Worm (Caenorhabditis elegans) whole organism, L1 larva: ENCODE results near the gene esyt-2.

ENCODE experiments used
- C04F5.9 ChIP-seq: sonication (generic microtip); optimal IDR thresholded peaks from 2 replicates; lab custom pipeline; 2016; ENCODE audit warnings: missing genetic modification characterization, missing compliant biosample characterization
- C16A3.4 ChIP-seq: fragments of 150-350 bp; optimal IDR thresholded peaks from 2 replicates; lab custom pipeline; 2014; ENCODE audit warnings: missing biosample characterization, missing genetic modification characterization
- C34B4.2 ChIP-seq: sonication (generic microtip); optimal IDR thresholded peaks from 2 replicates; lab custom pipeline; 2017; ENCODE audit warnings: mild to moderate bottlenecking, missing genetic modification characterization, missing compliant biosample characterization
- F16B12.6 ChIP-seq: fragments of 150-350 bp; optimal IDR thresholded peaks from 2 replicates; lab custom pipeline; 2014; ENCODE audit warnings: missing biosample characterization, missing genetic modification characterization
- Y116A8C.19 ChIP-seq: sonication (generic microtip); optimal IDR thresholded peaks from 2 replicates; lab custom pipeline; 2016; ENCODE audit warnings: missing compliant biosample characterization, missing genetic modification characterization, borderline replicate concordance
- alr-1 ChIP-seq: fragments of 200-800 bp; sonication (Bioruptor generic); optimal IDR thresholded peaks from 2 replicates; lab custom pipeline; 2018; ENCODE audit warnings: borderline replicate concordance, mild to moderate bottlenecking, missing genetic modification characterization, missing compliant biosample characterization
- aly-2 ChIP-seq: fragments of 150-350 bp; optimal IDR thresholded peaks from 2 replicates; lab custom pipeline; 2014; ENCODE audit warnings: missing biosample characterization, missing genetic modification characterization
- blmp-1 ChIP-seq: fragments of 150-350 bp; optimal IDR thresholded peaks from 2 replicates; lab custom pipeline; 2014; ENCODE audit warnings: missing biosample characterization, missing genetic modification characterization
- ceh-63 ChIP-seq: fragments of 200-800 bp; sonication (Bioruptor generic); optimal IDR thresholded peaks from 2 replicates; lab custom pipeline; 2018; ENCODE audit warnings: mild to moderate bottlenecking, missing genetic modification characterization, missing compliant biosample characterization
- ceh-8 ChIP-seq: fragments of 200-800 bp; sonication (Bioruptor generic); optimal IDR thresholded peaks from 2 replicates; lab custom pipeline; 2018; ENCODE audit warnings: mild to moderate bottlenecking, missing genetic modification characterization, moderate library complexity, missing compliant biosample characterization
- ceh-82 ChIP-seq, 3 experiments: fragments of 150-350 bp in 1 of 3; sonication (generic microtip) in 2 of 3; optimal IDR thresholded peaks; 2 replicates each; lab custom pipeline; 2014 to 2017; ENCODE audit warnings: missing biosample characterization in 3 of 3, missing genetic modification characterization in 3 of 3
- ceh-90 ChIP-seq: sonication (generic microtip); optimal IDR thresholded peaks from 2 replicates; lab custom pipeline; 2016; ENCODE audit warnings: missing genetic modification characterization, missing compliant biosample characterization
- ces-1 ChIP-seq: fragments of 150-350 bp; optimal IDR thresholded peaks from 2 replicates; lab custom pipeline; 2014; ENCODE audit warnings: missing biosample characterization, missing genetic modification reagents, missing genetic modification characterization
- efl-1 ChIP-seq, 4 experiments: fragments of 150-350 bp; optimal IDR thresholded peaks in 3 of 4; peaks in 1 of 4; 1 replicate in 1 of 4; 2 replicates in 3 of 4; lab custom pipeline; 2014; ENCODE audit warnings: missing biosample characterization in 2 of 4, missing genetic modification characterization in 2 of 4, missing genetic modification reagents in 2 of 4
- egl-27 ChIP-seq, 2 experiments: fragments of 150-350 bp in 1 of 2; sonication (generic microtip); optimal IDR thresholded peaks; 3 replicates each; lab custom pipeline; 2017 to 2018; ENCODE audit warnings: missing biosample characterization in 2 of 2, missing genetic modification characterization in 2 of 2, missing genetic modification reagents in 2 of 2
- elt-2 ChIP-seq: sonication (generic microtip); optimal IDR thresholded peaks from 2 replicates; lab custom pipeline; 2016; ENCODE audit warnings: missing genetic modification characterization, mild to moderate bottlenecking, inconsistent platforms, missing compliant biosample characterization, missing genetic modification reagents
- fkh-10 ChIP-seq: sonication (generic microtip); optimal IDR thresholded peaks from 2 replicates; lab custom pipeline; 2017; ENCODE audit warnings: missing biosample characterization, missing genetic modification reagents, missing genetic modification characterization
- fkh-8 ChIP-seq: sonication (generic microtip); optimal IDR thresholded peaks from 2 replicates; lab custom pipeline; 2016; ENCODE audit warnings: mild to moderate bottlenecking, missing genetic modification characterization, missing compliant biosample characterization
- fos-1 ChIP-seq: fragments of 150-350 bp; optimal IDR thresholded peaks from 2 replicates; lab custom pipeline; 2014; ENCODE audit warnings: missing biosample characterization, missing genetic modification characterization
- grh-1 ChIP-seq: fragments of 200-800 bp; sonication (Bioruptor generic); IDR thresholded peaks from 2 replicates; pipeline ENCODE4 v1.3.6; 2022; ENCODE audit warnings: missing genetic modification reagents, missing genetic modification characterization, missing compliant biosample characterization
- hlh-17 ChIP-seq: fragments of 200-800 bp; sonication (Bioruptor generic); optimal IDR thresholded peaks from 2 replicates; lab custom pipeline; 2018; ENCODE audit warnings: missing genetic modification characterization, mild to moderate bottlenecking, missing compliant biosample characterization, moderate library complexity, borderline replicate concordance
- hpl-2 ChIP-seq: fragments of 150-350 bp; optimal IDR thresholded peaks from 2 replicates; lab custom pipeline; 2014; ENCODE audit warnings: missing biosample characterization, missing genetic modification reagents, missing genetic modification characterization
- lin-35 ChIP-seq, 2 experiments: fragments of 150-350 bp; optimal IDR thresholded peaks; 2 replicates each; lab custom pipeline; 2014; ENCODE audit warnings: missing biosample characterization in 2 of 2, missing genetic modification characterization in 2 of 2, missing genetic modification reagents in 2 of 2
- lin-39 ChIP-seq: fragments of 150-350 bp; optimal IDR thresholded peaks from 2 replicates; lab custom pipeline; 2014; ENCODE audit warnings: missing biosample characterization, missing genetic modification reagents, missing genetic modification characterization
- lir-3 ChIP-seq: sonication (generic microtip); optimal IDR thresholded peaks from 2 replicates; lab custom pipeline; 2016; ENCODE audit warnings: mild to moderate bottlenecking, missing genetic modification characterization, moderate library complexity, missing compliant biosample characterization; ENCODE audit not compliant: poor library complexity
- lsy-2 ChIP-seq, 2 experiments: fragments of 150-350 bp; optimal IDR thresholded peaks; 2 replicates each; lab custom pipeline; 2014; ENCODE audit warnings: missing biosample characterization in 2 of 2, missing genetic modification characterization in 2 of 2
- mdl-1 ChIP-seq, 2 experiments: fragments of 150-350 bp; optimal IDR thresholded peaks; 2 replicates each; lab custom pipeline; 2014 to 2017; ENCODE audit warnings: missing biosample characterization in 2 of 2, missing genetic modification characterization in 2 of 2, inconsistent platforms in 1 of 2
- mef-2 ChIP-seq: fragments of 150-350 bp; optimal IDR thresholded peaks from 2 replicates; lab custom pipeline; 2014; ENCODE audit warnings: missing biosample characterization, missing genetic modification characterization
- mep-1 ChIP-seq: fragments of 150-350 bp; optimal IDR thresholded peaks from 2 replicates; lab custom pipeline; 2014; ENCODE audit warnings: missing biosample characterization, missing genetic modification characterization
- nhr-11 ChIP-seq: fragments of 150-350 bp; optimal IDR thresholded peaks from 2 replicates; lab custom pipeline; 2014; ENCODE audit warnings: missing biosample characterization, missing genetic modification characterization
- nhr-19 ChIP-seq: fragments of 200-800 bp; sonication (Bioruptor generic); conservative IDR thresholded peaks from 2 replicates; pipeline ENCODE4 v1.3.6; 2022; ENCODE audit warnings: missing genetic modification characterization, missing compliant biosample characterization
- nhr-20 ChIP-seq: sonication (generic microtip); optimal IDR thresholded peaks from 2 replicates; lab custom pipeline; 2016; ENCODE audit warnings: mild to moderate bottlenecking, missing genetic modification characterization, missing compliant biosample characterization
- nhr-47 ChIP-seq: sonication (generic microtip); optimal IDR thresholded peaks from 2 replicates; lab custom pipeline; 2016; ENCODE audit warnings: mild to moderate bottlenecking, missing genetic modification characterization, moderate library complexity, missing compliant biosample characterization
- nhr-71 ChIP-seq: sonication (generic microtip); optimal IDR thresholded peaks from 2 replicates; lab custom pipeline; 2016; ENCODE audit warnings: mild to moderate bottlenecking, missing genetic modification characterization, moderate library complexity, missing compliant biosample characterization
- nhr-77 ChIP-seq: fragments of 150-350 bp; optimal IDR thresholded peaks from 2 replicates; lab custom pipeline; 2014; ENCODE audit warnings: missing biosample characterization, missing genetic modification characterization
- nhr-84 ChIP-seq: sonication (generic microtip); optimal IDR thresholded peaks from 2 replicates; lab custom pipeline; 2017; ENCODE audit warnings: missing biosample characterization, missing genetic modification characterization
- nhr-85 ChIP-seq: sonication (generic microtip); peaks from one replicate; lab custom pipeline; 2016; ENCODE audit warnings: missing genetic modification characterization, inconsistent platforms, missing compliant biosample characterization
- pax-3 ChIP-seq: fragments of 200-800 bp; sonication (Bioruptor generic); optimal IDR thresholded peaks from 2 replicates; lab custom pipeline; 2018; ENCODE audit warnings: mild to moderate bottlenecking, missing genetic modification characterization, moderate library complexity, missing compliant biosample characterization
- pqm-1 ChIP-seq: sonication (generic microtip); optimal IDR thresholded peaks from 3 replicates; lab custom pipeline; 2017; ENCODE audit warnings: missing biosample characterization, missing genetic modification characterization
- skn-1 ChIP-seq: fragments of 150-350 bp; optimal IDR thresholded peaks from 2 replicates; lab custom pipeline; 2014; ENCODE audit warnings: missing biosample characterization, missing genetic modification characterization
- snpc-4 ChIP-seq: fragments of 150-350 bp; optimal IDR thresholded peaks from 2 replicates; lab custom pipeline; 2014; ENCODE audit warnings: missing biosample characterization, missing genetic modification characterization
- snu-23 ChIP-seq: sonication (generic microtip); optimal IDR thresholded peaks from 2 replicates; lab custom pipeline; 2016; ENCODE audit warnings: missing genetic modification characterization, missing compliant biosample characterization
- sox-4 ChIP-seq: sonication (generic microtip); optimal IDR thresholded peaks from 2 replicates; lab custom pipeline; 2016; ENCODE audit warnings: missing genetic modification characterization, missing compliant biosample characterization
- tbx-2 ChIP-seq: sonication (generic microtip); optimal IDR thresholded peaks from 2 replicates; lab custom pipeline; 2016; ENCODE audit warnings: missing genetic modification characterization, missing compliant biosample characterization
- tlp-1 ChIP-seq: fragments of 150-350 bp; optimal IDR thresholded peaks from 2 replicates; lab custom pipeline; 2014; ENCODE audit warnings: missing biosample characterization, missing genetic modification characterization
- unc-30 ChIP-seq: sonication (generic microtip); optimal IDR thresholded peaks from 2 replicates; lab custom pipeline; 2017; ENCODE audit warnings: missing biosample characterization, missing genetic modification characterization
- unc-98 ChIP-seq: fragments of 200-800 bp; sonication (Bioruptor generic); IDR thresholded peaks from 2 replicates; pipeline ENCODE4 v1.3.6; 2022; ENCODE audit warnings: missing genetic modification characterization, missing compliant biosample characterization
- vab-15 ChIP-seq: sonication (generic microtip); optimal IDR thresholded peaks from 2 replicates; lab custom pipeline; 2017; ENCODE audit warnings: missing genotype, mild to moderate bottlenecking, missing genetic modification characterization, missing compliant biosample characterization
- zip-4 ChIP-seq: fragments of 200-800 bp; sonication (Bioruptor generic); optimal IDR thresholded peaks from 2 replicates; lab custom pipeline; 2018; ENCODE audit warnings: mild to moderate bottlenecking, missing genetic modification characterization, moderate library complexity, missing compliant biosample characterization
- ztf-11 ChIP-seq, 2 experiments: sonication (generic microtip); optimal IDR thresholded peaks; 2 replicates each; lab custom pipeline; 2016 to 2017; ENCODE audit warnings: missing genetic modification characterization in 2 of 2, missing biosample characterization in 1 of 2, missing compliant biosample characterization in 1 of 2

esyt-2 gene

DNA sequence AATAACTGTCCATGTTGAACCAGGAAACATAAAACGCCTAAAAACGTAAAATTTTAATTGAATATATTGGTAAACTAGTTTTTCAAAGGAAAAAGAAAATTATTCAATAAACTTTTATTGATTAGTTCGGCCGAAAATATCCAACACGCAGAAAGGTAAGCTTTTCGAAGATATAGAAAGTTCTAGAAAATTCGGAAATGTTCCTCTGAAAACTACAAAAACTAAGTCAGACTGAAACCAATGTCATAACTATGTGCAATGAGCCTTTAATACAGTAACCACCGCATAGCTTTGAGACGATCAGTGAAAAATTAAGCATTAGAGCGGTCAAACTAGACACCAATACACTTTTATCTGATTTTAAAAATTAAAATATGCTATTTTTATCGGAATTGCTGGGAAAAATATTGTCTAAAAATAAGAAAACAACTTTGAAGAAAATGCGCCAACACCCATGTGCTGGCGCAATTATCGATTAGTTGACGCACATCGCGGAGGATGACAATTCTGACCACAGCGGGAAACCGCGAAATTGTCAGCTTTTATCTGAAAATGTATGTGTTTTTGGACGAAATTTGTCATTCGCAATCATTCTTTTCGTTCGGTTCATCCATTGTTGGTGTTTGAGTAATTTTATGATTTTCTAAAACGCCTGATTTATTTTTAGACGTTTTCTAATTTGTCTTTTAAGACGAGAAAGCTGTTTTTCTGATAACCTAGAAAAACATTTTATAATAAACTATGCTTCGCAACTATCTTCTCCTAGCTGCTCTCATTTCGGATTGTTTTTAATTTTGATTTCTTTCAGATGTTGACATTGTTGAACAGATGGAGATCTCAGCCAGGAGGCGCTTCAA is 32.2 kb downstream of the esyt-2 start, which contains the start of the genes C23G10.7 and rpn-2 (continued):
- peak; percentile 20 for TF ChIP-seq fkh-10
- TF ChIP-seq C04F5.9 (tag; lab: Kevin White, UChicago): peak; percentile 36
- TF ChIP-seq ceh-8 (GFP tag; lab: Kevin White, UChicago): no peak
- peak; percentile 83 to 86 for TF ChIP-seq lsy-2 (tag; optimal IDR thresholded peaks at IDR 0.05; lab: Kevin White, UChicago)
- no peak for TF ChIP-seq alr-1
- TF ChIP-seq sox-4 (tag; lab: Kevin White, UChicago): no peak
- peak; percentile 47 for TF ChIP-seq nhr-77 (tag; lab: Kevin White, UChicago)
- peak; percentile 52 for TF ChIP-seq F16B12.6 (tag; lab: Kevin White, UChicago)
- peak; percentile 17 for TF ChIP-seq zip-4 (GFP tag; lab: Kevin White, UChicago)
- no peak for TF ChIP-seq ceh-90
- TF ChIP-seq lin-39 (tag; lab: Kevin White, UChicago): peak; percentile 13
- peak; percentile 56 for TF ChIP-seq C16A3.4 (tag; lab: Kevin White, UChicago)
- TF ChIP-seq C34B4.2 (tag; lab: Kevin White, UChicago): no peak
- peak; percentile 84 for TF ChIP-seq nhr-71 (tag; lab: Kevin White, UChicago)
- no peak for TF ChIP-seq hlh-17
- peak in 1 of 2 experiments; percentile 55 for TF ChIP-seq mdl-1 (tag; optimal IDR thresholded peaks at IDR 0.05; lab: Kevin White, UChicago)
- TF ChIP-seq nhr-47 (tag; lab: Kevin White, UChicago): peak; percentile 80
- TF ChIP-seq fkh-8 (tag; lab: Kevin White, UChicago): peak; percentile 44
- TF ChIP-seq nhr-19 (GFP tag; lab: Robert Waterston, UW): peak; percentile 72
- no peak for TF ChIP-seq Y116A8C.19
- TF ChIP-seq snpc-4 (tag; lab: Kevin White, UChicago): peak; percentile 31
- no peak for TF ChIP-seq vab-15 (tag; lab: Kevin White, UChicago)
- no peak for TF ChIP-seq unc-30 (tag; lab: Kevin White, UChicago)
- TF ChIP-seq mef-2: no peak
- peak; percentile 90 for TF ChIP-seq mep-1 (tag; lab: Kevin White, UChicago)
- TF ChIP-seq aly-2 (tag; lab: Kevin White, UChicago): no peak
- no peak for TF ChIP-seq unc-98 (GFP tag; lab: Robert Waterston, UW)
- TF ChIP-seq skn-1 (tag; lab: Kevin White, UChicago): peak; percentile 98
- no peak for TF ChIP-seq ceh-63
- TF ChIP-seq tbx-2 (tag; lab: Kevin White, UChicago): peak; percentile 73
- no peak for TF ChIP-seq ces-1 (GFP tag; lab: Kevin White, UChicago)
- peak; percentile 71 to 82 for TF ChIP-seq lin-35 (GFP tag; optimal IDR thresholded peaks at IDR 0.05; lab: Kevin White, UChicago)
- TF ChIP-seq hpl-2 (GFP tag; lab: Kevin White, UChicago): no peak
- peak; percentile 32 for TF ChIP-seq fos-1 (tag; lab: Kevin White, UChicago)
- peak; percentile 52 for TF ChIP-seq blmp-1 (tag; lab: Kevin White, UChicago)
- peak; percentile 78 for TF ChIP-seq snu-23 (GFP tag; lab: Kevin White, UChicago)
- peak; percentile 8; the same call in 1 of the 2 replicates for TF ChIP-seq grh-1 (GFP tag; lab: Robert Waterston, UW)
- peak; percentile 74 to 79 for TF ChIP-seq efl-1 (optimal IDR thresholded peaks at IDR 0.05; lab: Kevin White, UChicago)
- peak; percentile 72 to 97 for TF ChIP-seq efl-1 (GFP tag; optimal IDR thresholded peaks at IDR 0.05 in 1 of 2; lab: Kevin White, UChicago)
- TF ChIP-seq ceh-82 (tag; optimal IDR thresholded peaks at IDR 0.05; lab: Kevin White, UChicago): peak; percentile 62 to 68 (median 63)
- no peak for TF ChIP-seq tlp-1 (tag; lab: Kevin White, UChicago)
- TF ChIP-seq pax-3 (tag; lab: Kevin White, UChicago): no peak
- TF ChIP-seq nhr-85 (tag; lab: Kevin White, UChicago): peak; percentile 81
- TF ChIP-seq pqm-1 (tag; lab: Kevin White, UChicago): no peak
- no peak for TF ChIP-seq egl-27 (tag; optimal IDR thresholded peaks at IDR 0.05; lab: Kevin White, UChicago)
- peak; percentile 72 for TF ChIP-seq nhr-20 (tag; lab: Kevin White, UChicago)
- no peak for TF ChIP-seq ztf-11 (tag; optimal IDR thresholded peaks at IDR 0.05; lab: Kevin White, UChicago)
- no peak for TF ChIP-seq nhr-84 (tag; lab: Kevin White, UChicago)
- TF ChIP-seq lir-3 (tag; lab: Kevin White, UChicago): peak; percentile 1
- TF ChIP-seq nhr-11 (tag; lab: Kevin White, UChicago): no peak
- peak; percentile 24 for TF ChIP-seq elt-2
